Worm (Caenorhabditis elegans): Measurements from ENCODE around the gene pup-2.

DNA sequence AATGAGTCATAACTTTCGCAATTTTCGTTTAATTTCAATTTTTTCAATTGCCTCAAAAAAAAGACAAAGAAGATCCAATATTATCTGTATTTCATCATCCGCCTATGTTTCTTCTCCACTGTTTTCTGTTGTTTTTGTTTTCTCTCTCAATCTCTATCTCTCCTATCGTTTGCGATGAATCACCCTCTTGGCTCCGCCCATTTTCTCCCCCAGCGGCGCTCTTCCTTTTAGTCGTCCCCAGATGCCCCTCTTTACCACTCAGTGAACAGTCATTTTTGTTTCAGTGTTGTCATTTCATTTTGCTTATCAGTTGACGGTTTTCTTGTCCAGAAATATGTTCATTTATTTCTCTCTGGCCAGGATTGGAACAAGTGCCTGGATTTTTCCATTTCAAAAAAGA is 39.2 kb downstream of the pup-2 start:
- TF ChIP-seq W03F9.2 (tag; optimal IDR thresholded peaks at IDR 0.05) (no peak), him-1 (tag; optimal IDR thresholded peaks at IDR 0.05) (no peak), dao-5 (tag; optimal IDR thresholded peaks at IDR 0.05) (no peak)
